Worm (Caenorhabditis elegans) whole organism, L4 larva: ENCODE results near the gene Y17G9B.11.
A peak's percentile ranks its signal among the peaks of the same experiment; 100 is the strongest.

Source experiments
- D1046.2 ChIP-seq: fragments of 200-800 bp; sonication (Bioruptor generic); IDR thresholded peaks from 2 replicates; pipeline ENCODE4 v1.3.6; 2022; ENCODE audit warnings: missing genetic modification characterization, missing compliant biosample characterization
- F26F4.8 ChIP-seq: fragments of 200-800 bp; sonication (Bioruptor generic); conservative IDR thresholded peaks from 2 replicates; pipeline ENCODE4 v1.3.6; 2022; ENCODE audit warnings: missing genetic modification characterization, missing compliant biosample characterization
- F37D6.2 ChIP-seq: sonication (generic microtip); optimal IDR thresholded peaks from 2 replicates; lab custom pipeline; 2016; ENCODE audit warnings: mild to moderate bottlenecking, missing genetic modification characterization, missing compliant biosample characterization
- Y105C5A.15 ChIP-seq: fragments of 200-800 bp; sonication (Bioruptor generic); IDR thresholded peaks from 2 replicates; pipeline ENCODE4 v1.3.6; 2022; ENCODE audit warnings: missing genetic modification characterization, missing compliant biosample characterization
- Y75B8A.6 ChIP-seq: fragments of 200-800 bp; sonication (Bioruptor generic); IDR thresholded peaks from 2 replicates; pipeline ENCODE4 v1.3.6; 2022; ENCODE audit warnings: missing genetic modification reagents, missing genetic modification characterization, missing compliant biosample characterization
- aha-1 ChIP-seq: fragments of 150-350 bp; peaks from one replicate; lab custom pipeline; 2014; ENCODE audit warnings: missing biosample characterization, missing genetic modification characterization
- ama-1 ChIP-seq: fragments of 150-350 bp; optimal IDR thresholded peaks from 2 replicates; lab custom pipeline; 2014; ENCODE audit warnings: inconsistent platforms, mixed read lengths
- attf-4 ChIP-seq: sonication (generic microtip); optimal IDR thresholded peaks from 3 replicates; lab custom pipeline; 2017; ENCODE audit warnings: missing biosample characterization, missing genetic modification characterization
- ceh-62 ChIP-seq: sonication (generic microtip); optimal IDR thresholded peaks from 2 replicates; lab custom pipeline; 2017; ENCODE audit warnings: missing biosample characterization, missing genetic modification characterization
- ceh-82 ChIP-seq: sonication (generic microtip); optimal IDR thresholded peaks from 2 replicates; lab custom pipeline; 2017; ENCODE audit warnings: missing biosample characterization, missing genetic modification characterization
- ces-1 ChIP-seq: fragments of 150-350 bp; sonication (generic microtip); optimal IDR thresholded peaks from 4 replicates; lab custom pipeline; 2014; ENCODE audit warnings: missing biosample characterization, missing genetic modification reagents, missing genetic modification characterization
- cey-2 ChIP-seq: sonication (generic microtip); optimal IDR thresholded peaks from 3 replicates; lab custom pipeline; 2017; ENCODE audit warnings: missing genetic modification characterization, mild to moderate bottlenecking, missing compliant biosample characterization, antibody characterized with exemption, borderline replicate concordance; ENCODE audit not compliant: insufficient read depth
- ctbp-1 ChIP-seq: fragments of 200-800 bp; sonication (Bioruptor generic); IDR thresholded peaks from 2 replicates; pipeline ENCODE4 v1.3.6; 2022; ENCODE audit warnings: missing genetic modification reagents, missing genetic modification characterization, missing compliant biosample characterization
- daf-16 ChIP-seq, 3 experiments: sonication (generic microtip); optimal IDR thresholded peaks; 2 replicates each; lab custom pipeline; 2016 to 2017; ENCODE audit warnings: missing genetic modification characterization in 3 of 3, missing genetic modification reagents in 3 of 3, mild to moderate bottlenecking in 2 of 3, missing compliant biosample characterization in 2 of 3, missing biosample characterization in 1 of 3, moderate library complexity in 1 of 3
- dmd-9 ChIP-seq: fragments of 200-800 bp; sonication (Bioruptor generic); IDR thresholded peaks from 2 replicates; pipeline ENCODE4 v1.3.6; 2022; ENCODE audit warnings: missing genetic modification reagents, missing genetic modification characterization, missing compliant biosample characterization
- dve-1 ChIP-seq: sonication (generic microtip); optimal IDR thresholded peaks from 2 replicates; lab custom pipeline; 2017; ENCODE audit warnings: antibody characterized with exemption, mild to moderate bottlenecking, missing genetic modification characterization, missing compliant biosample characterization; ENCODE audit not compliant: insufficient read depth
- egl-27 ChIP-seq: sonication (generic microtip); optimal IDR thresholded peaks from 3 replicates; lab custom pipeline; 2017; ENCODE audit warnings: missing biosample characterization, missing genetic modification reagents, missing genetic modification characterization
- fkh-10 ChIP-seq: fragments of 150-350 bp; optimal IDR thresholded peaks from 2 replicates; lab custom pipeline; 2014; ENCODE audit warnings: missing biosample characterization, missing genetic modification reagents, missing genetic modification characterization
- jun-1 ChIP-seq: fragments of 150-350 bp; optimal IDR thresholded peaks from 2 replicates; lab custom pipeline; 2014; ENCODE audit warnings: missing biosample characterization, missing genetic modification reagents, missing genetic modification characterization
- lin-13 ChIP-seq: fragments of 150-350 bp; optimal IDR thresholded peaks from 2 replicates; lab custom pipeline; 2014; ENCODE audit warnings: missing biosample characterization, missing genetic modification reagents, missing genetic modification characterization
- lin-15B ChIP-seq: fragments of 150-350 bp; sonication (generic microtip); optimal IDR thresholded peaks from 3 replicates; lab custom pipeline; 2014; ENCODE audit warnings: missing biosample characterization, missing genetic modification characterization
- lin-29 ChIP-seq: fragments of 200-800 bp; sonication (Bioruptor generic); IDR thresholded peaks from 2 replicates; pipeline ENCODE4 v1.3.6; 2022; ENCODE audit warnings: missing genetic modification reagents, missing genetic modification characterization, missing compliant biosample characterization
- lin-39 ChIP-seq: fragments of 150-350 bp; optimal IDR thresholded peaks from 2 replicates; lab custom pipeline; 2014; ENCODE audit warnings: missing biosample characterization, missing genetic modification reagents, missing genetic modification characterization
- mdt-29 ChIP-seq: fragments of 200-800 bp; sonication (Bioruptor generic); IDR thresholded peaks from 2 replicates; pipeline ENCODE4 v1.3.6; 2022; ENCODE audit warnings: missing genetic modification reagents, missing genetic modification characterization, missing compliant biosample characterization
- mes-2 ChIP-seq: sonication (generic microtip); optimal IDR thresholded peaks from 2 replicates; lab custom pipeline; 2016; ENCODE audit warnings: missing genotype, mild to moderate bottlenecking, missing genetic modification characterization, missing compliant biosample characterization; ENCODE audit not compliant: poor library complexity, severe bottlenecking
- mxl-2 ChIP-seq: fragments of 200-800 bp; sonication (Bioruptor generic); conservative IDR thresholded peaks from 2 replicates; pipeline ENCODE4 v1.3.6; 2022; ENCODE audit warnings: missing genetic modification reagents, missing genetic modification characterization, missing compliant biosample characterization
- mxl-3 ChIP-seq: fragments of 200-800 bp; sonication (Bioruptor generic); optimal IDR thresholded peaks from 2 replicates; lab custom pipeline; 2018; ENCODE audit warnings: mild to moderate bottlenecking, missing genetic modification characterization, missing compliant biosample characterization
- nhr-102 ChIP-seq: sonication (generic microtip); optimal IDR thresholded peaks from 2 replicates; lab custom pipeline; 2016; ENCODE audit warnings: mild to moderate bottlenecking, missing genetic modification characterization, moderate library complexity, missing compliant biosample characterization
- nhr-11 ChIP-seq: fragments of 150-350 bp; optimal IDR thresholded peaks from 2 replicates; lab custom pipeline; 2014; ENCODE audit warnings: missing biosample characterization, missing genetic modification characterization
- nhr-111 ChIP-seq: fragments of 200-800 bp; sonication (Bioruptor generic); optimal IDR thresholded peaks from 2 replicates; lab custom pipeline; 2018; ENCODE audit warnings: mild to moderate bottlenecking, missing genetic modification characterization, missing compliant biosample characterization
- nhr-237 ChIP-seq: sonication (generic microtip); optimal IDR thresholded peaks from 2 replicates; lab custom pipeline; 2017; ENCODE audit warnings: missing biosample characterization, missing genetic modification characterization
- nhr-25 ChIP-seq: sonication (generic microtip); optimal IDR thresholded peaks from 2 replicates; lab custom pipeline; 2017; ENCODE audit warnings: missing genetic modification characterization, mild to moderate bottlenecking, missing compliant biosample characterization, antibody characterized with exemption, moderate library complexity, borderline replicate concordance; ENCODE audit not compliant: insufficient read depth
- nhr-41 ChIP-seq: fragments of 200-800 bp; sonication (Bioruptor generic); IDR thresholded peaks from 2 replicates; pipeline ENCODE4 v1.3.6; 2022; ENCODE audit warnings: missing genetic modification reagents, missing genetic modification characterization, missing compliant biosample characterization
- nhr-42 ChIP-seq: fragments of 200-800 bp; sonication (Bioruptor generic); IDR thresholded peaks from 2 replicates; pipeline ENCODE4 v1.3.6; 2022; ENCODE audit warnings: missing genetic modification characterization, missing compliant biosample characterization
- nhr-48 ChIP-seq: sonication (generic microtip); optimal IDR thresholded peaks from 2 replicates; lab custom pipeline; 2016; ENCODE audit warnings: mild to moderate bottlenecking, missing genetic modification characterization, missing compliant biosample characterization
- nhr-76 ChIP-seq: fragments of 150-350 bp; optimal IDR thresholded peaks from 2 replicates; lab custom pipeline; 2014; ENCODE audit warnings: missing biosample characterization, missing genetic modification characterization
- php-3 ChIP-seq: fragments of 200-800 bp; sonication (Bioruptor generic); IDR thresholded peaks from 2 replicates; pipeline ENCODE4 v1.3.6; 2022; ENCODE audit warnings: missing genetic modification reagents, missing genetic modification characterization, missing compliant biosample characterization
- rbr-2 ChIP-seq: sonication (generic microtip); optimal IDR thresholded peaks from 2 replicates; lab custom pipeline; 2016; ENCODE audit warnings: missing genotype, missing genetic modification characterization, missing compliant biosample characterization
- set-16 ChIP-seq: fragments of 200-800 bp; sonication (Bioruptor generic); IDR thresholded peaks from 2 replicates; pipeline ENCODE4 v1.3.6; 2022; ENCODE audit warnings: missing genetic modification reagents, missing genetic modification characterization, missing compliant biosample characterization
- skn-1 ChIP-seq: fragments of 150-350 bp; optimal IDR thresholded peaks from 2 replicates; lab custom pipeline; 2014; ENCODE audit warnings: missing biosample characterization, missing genetic modification characterization
- snpc-1.2 ChIP-seq: fragments of 200-800 bp; sonication (Bioruptor generic); IDR thresholded peaks from 2 replicates; pipeline ENCODE4 v1.3.6; 2022; ENCODE audit warnings: missing genetic modification reagents, missing genetic modification characterization, missing compliant biosample characterization
- spr-3 ChIP-seq: fragments of 200-800 bp; sonication (Bioruptor generic); optimal IDR thresholded peaks from 2 replicates; lab custom pipeline; 2018; ENCODE audit warnings: mild to moderate bottlenecking, missing genetic modification characterization, missing compliant biosample characterization
- tra-1 ChIP-seq: fragments of 200-800 bp; sonication (Bioruptor generic); IDR thresholded peaks from 2 replicates; pipeline ENCODE4 v1.3.6; 2022; ENCODE audit warnings: missing genetic modification reagents, missing genetic modification characterization, missing compliant biosample characterization
- unc-130 ChIP-seq: sonication (generic microtip); optimal IDR thresholded peaks from 2 replicates; lab custom pipeline; 2016; ENCODE audit warnings: missing genetic modification reagents, missing genetic modification characterization, missing compliant biosample characterization
- unc-39 ChIP-seq: sonication (generic microtip); optimal IDR thresholded peaks from 2 replicates; lab custom pipeline; 2017; ENCODE audit warnings: missing biosample characterization, missing genetic modification characterization
- unc-62 ChIP-seq, 3 experiments: fragments of 150-350 bp in 1 of 3; sonication (generic microtip); optimal IDR thresholded peaks in 2 of 3; peaks in 1 of 3; 1 replicate in 1 of 3; 2 replicates in 2 of 3; lab custom pipeline; 2014 to 2017; ENCODE audit warnings: missing biosample characterization in 3 of 3, missing genetic modification characterization in 3 of 3, missing genetic modification reagents in 3 of 3, missing genotype in 1 of 3
- zfp-2 ChIP-seq: sonication (generic microtip); optimal IDR thresholded peaks from 2 replicates; lab custom pipeline; 2016; ENCODE audit warnings: mild to moderate bottlenecking, missing genetic modification characterization, missing compliant biosample characterization
- zfp-3 ChIP-seq: fragments of 200-800 bp; sonication (Bioruptor generic); conservative IDR thresholded peaks from 2 replicates; pipeline ENCODE4 v1.3.6; 2022; ENCODE audit warnings: missing genetic modification reagents, missing genetic modification characterization, missing compliant biosample characterization
- ztf-11 ChIP-seq: fragments of 150-350 bp; optimal IDR thresholded peaks from 2 replicates; lab custom pipeline; 2014; ENCODE audit warnings: missing biosample characterization, missing genetic modification characterization

Y17G9B.11 gene

ce11 chrIV:4784687-4785086, 28.3 kb downstream of the Y17G9B.11 start:
- TF ChIP-seq snpc-1.2 (GFP tag; lab: Robert Waterston, UW) (0 out of 2 replicates have a peak, but pooled peaks have one; percentile 10), dve-1 (peak; percentile 13)

ce11 chrIV:4788332-4788731, 31.9 kb downstream of the Y17G9B.11 start, which contains the start of gene nhr-104:
Gene nhr-104 (minus strand): TSS chrIV:4788692.
- TF ChIP-seq skn-1 (tag; lab: Kevin White, UChicago) (no peak), nhr-111 (GFP tag; lab: Kevin White, UChicago) (no peak), cey-2 (tag; lab: Kevin White, UChicago) (no peak), set-16 (GFP tag; lab: Robert Waterston, UW) (no peak), F26F4.8 (GFP tag; lab: Robert Waterston, UW) (no peak), ceh-82 (no peak), lin-29 (GFP tag; lab: Robert Waterston, UW) (no peak), unc-39 (tag; lab: Kevin White, UChicago) (no peak), nhr-41 (GFP tag; lab: Robert Waterston, UW) (no peak), mdt-29 (GFP tag; lab: Robert Waterston, UW) (no peak), D1046.2 (GFP tag; lab: Robert Waterston, UW) (no peak), egl-27 (tag; lab: Kevin White, UChicago) (no peak), unc-130 (GFP tag; lab: Kevin White, UChicago) (no peak), mxl-2 (GFP tag; lab: Robert Waterston, UW) (no peak), nhr-76 (no peak), nhr-237 (no peak), ces-1 (GFP tag; lab: Kevin White, UChicago) (no peak), ctbp-1 (GFP tag; lab: Robert Waterston, UW) (no peak), Y105C5A.15 (GFP tag; lab: Robert Waterston, UW) (no peak), ceh-62 (tag; lab: Kevin White, UChicago) (no peak), rbr-2 (tag; lab: Kevin White, UChicago) (no peak), nhr-102 (peak; percentile 7), lin-13 (GFP tag; lab: Kevin White, UChicago) (no peak), daf-16 (GFP tag; optimal IDR thresholded peaks at IDR 0.05; lab: Kevin White, UChicago) (no peak), daf-16 (tag; optimal IDR thresholded peaks at IDR 0.05; lab: Kevin White, UChicago) (peak; percentile 97), zfp-3 (GFP tag; lab: Robert Waterston, UW) (no peak), fkh-10 (GFP tag; lab: Kevin White, UChicago) (no peak), attf-4 (tag; lab: Kevin White, UChicago) (no peak), ztf-11 (tag; lab: Kevin White, UChicago) (no peak), tra-1 (GFP tag; lab: Robert Waterston, UW) (no peak), dmd-9 (GFP tag; lab: Robert Waterston, UW) (no peak), unc-62 (GFP tag; optimal IDR thresholded peaks at IDR 0.05 in 1 of 2; lab: Kevin White, UChicago) (peak in 1 of 2 experiments; percentile 92), unc-62 (tag; optimal IDR thresholded peaks at IDR 0.05; lab: Kevin White, UChicago) (no peak), zfp-2 (tag; lab: Kevin White, UChicago) (no peak), nhr-48 (tag; lab: Kevin White, UChicago) (peak; percentile 63), nhr-42 (GFP tag; lab: Robert Waterston, UW) (no peak), mxl-3 (GFP tag; lab: Kevin White, UChicago) (peak; percentile 45), jun-1 (tag; lab: Kevin White, UChicago) (no peak), lin-15B (tag; lab: Kevin White, UChicago) (no peak), nhr-25 (tag; lab: Kevin White, UChicago) (no peak), php-3 (GFP tag; lab: Robert Waterston, UW) (no peak), mes-2 (tag; lab: Kevin White, UChicago) (peak; percentile 35), Y75B8A.6 (GFP tag; lab: Robert Waterston, UW) (no peak), F37D6.2 (tag; lab: Kevin White, UChicago) (no peak), aha-1 (tag; lab: Kevin White, UChicago) (no peak), ama-1 (no peak), snpc-1.2 (GFP tag; lab: Robert Waterston, UW) (no peak), spr-3 (GFP tag; lab: Kevin White, UChicago) (no peak), lin-39 (tag; lab: Kevin White, UChicago) (no peak), nhr-11 (tag; lab: Kevin White, UChicago) (no peak)
